Worm (Caenorhabditis elegans): Measurements from ENCODE around the gene gcc-1.

ce11 chrX:3165569-3165968 is 5.8 kb downstream of the gcc-1 start, which contains the start of gene pfut-1:
- TF ChIP-seq ref-1 (GFP tag; conservative IDR thresholded peaks at IDR 0.05) = no peak
- no peak for TF ChIP-seq klf-2 (GFP tag; conservative IDR thresholded peaks at IDR 0.05)
- TF ChIP-seq ztf-23 (GFP tag; IDR thresholded peaks at IDR 0.05) = no peak
- TF ChIP-seq T22C8.4 (GFP tag; IDR thresholded peaks at IDR 0.05) = no peak
- TF ChIP-seq med-1 (GFP tag; optimal IDR thresholded peaks at IDR 0.05; ENCODE audit: insufficient read depth) = no peak
- no peak for TF ChIP-seq cog-1 (tag; optimal IDR thresholded peaks at IDR 0.05)
- TF ChIP-seq flt-1 (GFP tag; IDR thresholded peaks at IDR 0.05) = no peak

All from whole organism, midembryonic.